Fruit fly (Drosophila melanogaster) Kc167 (cell line): ENCODE measurements around the gene moi.

Experiments used
- Myc ChIP-seq: fragments of >200 bp; optimal IDR thresholded peaks from 2 replicates; lab custom pipeline; 2017; ENCODE audit warnings: missing external identifiers
- Sin3A ChIP-seq: fragments of >200 bp; optimal IDR thresholded peaks from 2 replicates; lab custom pipeline; 2018; ENCODE audit warnings: missing external identifiers
- h ChIP-seq: fragments of >200 bp; optimal IDR thresholded peaks from 3 replicates; lab custom pipeline; 2018; ENCODE audit warnings: missing external identifiers
- insv ChIP-seq: fragments of >200 bp; optimal IDR thresholded peaks from 3 replicates; lab custom pipeline; 2018; ENCODE audit warnings: missing external identifiers
- psq ChIP-seq: fragments of >200 bp; optimal IDR thresholded peaks from 2 replicates; lab custom pipeline; 2017; ENCODE audit warnings: missing external identifiers
- ttk ChIP-seq: sonication (Bioruptor generic); optimal IDR thresholded peaks from 2 replicates; lab custom pipeline; 2017; ENCODE audit warnings: missing external identifiers

The moi gene

dm6 chr3R:18232187-18232586 is 23.1 kb upstream of the moi start:
- TF ChIP-seq ttk (lab: Kevin White, UChicago) = no peak
- TF ChIP-seq Sin3A = no peak
- no peak for TF ChIP-seq insv (lab: Kevin White, UChicago)
- no peak for TF ChIP-seq psq
- no peak for TF ChIP-seq h (lab: Kevin White, UChicago)
- no peak for TF ChIP-seq Myc

- TF ChIP-seq Sin3A (no peak), h (lab: Kevin White, UChicago) (no peak), psq (no peak), insv (lab: Kevin White, UChicago) (no peak), ttk (lab: Kevin White, UChicago) (no peak), Myc (no peak)
These were observed 20.6 kb upstream of the moi start for dm6 chr3R:18234699-18235257.

- TF ChIP-seq psq = no peak
These were observed 19.5 kb upstream of the moi start, which contains the start of gene repo for dm6 chr3R:18235879-18236278. Gene repo, plus strand, starts transcription at chr3R:18236192.

- TF ChIP-seq Myc = no peak
- no peak for TF ChIP-seq Sin3A
- no peak for TF ChIP-seq insv (lab: Kevin White, UChicago)
- no peak for TF ChIP-seq h (lab: Kevin White, UChicago)
- no peak for TF ChIP-seq ttk (lab: Kevin White, UChicago)
These were observed 13.0 kb upstream of the moi start, which contains the start of the genes CG7156 and 14-3-3epsilon for dm6 chr3R:18242089-18242955. Gene CG7156, minus strand, starts transcription at chr3R:18242159. Gene 14-3-3epsilon, plus strand, starts transcription at chr3R:18242531.

dm6 chr3R:18243000-18243399 is 12.3 kb upstream of the moi start:
- TF ChIP-seq psq = no peak
- no peak for TF ChIP-seq Myc
- TF ChIP-seq h (lab: Kevin White, UChicago) = no peak
- no peak for TF ChIP-seq ttk (lab: Kevin White, UChicago)
- TF ChIP-seq insv (lab: Kevin White, UChicago) = no peak
- TF ChIP-seq Sin3A = no peak

- TF ChIP-seq ttk (lab: Kevin White, UChicago) (no peak), Sin3A (no peak), Myc (no peak), h (lab: Kevin White, UChicago) (no peak), psq (no peak), insv (lab: Kevin White, UChicago) (no peak)
These were observed 11.6 kb upstream of the moi start for dm6 chr3R:18243718-18244170.

dm6 chr3R:18244171-18245043 is 10.9 kb upstream of the moi start:
- no peak for TF ChIP-seq psq
- no peak for TF ChIP-seq Sin3A
- no peak for TF ChIP-seq insv (lab: Kevin White, UChicago)
- no peak for TF ChIP-seq ttk (lab: Kevin White, UChicago)
- TF ChIP-seq Myc = no peak
- TF ChIP-seq h (lab: Kevin White, UChicago) = no peak

- TF ChIP-seq Myc = no peak
- TF ChIP-seq h (lab: Kevin White, UChicago) = no peak
- TF ChIP-seq insv (lab: Kevin White, UChicago) = no peak
- TF ChIP-seq ttk (lab: Kevin White, UChicago) = no peak
- no peak for TF ChIP-seq psq
- no peak for TF ChIP-seq Sin3A
These were observed 10.2 kb upstream of the moi start for dm6 chr3R:18245044-18245596.

dm6 chr3R:18246041-18246440 is 9.3 kb upstream of the moi start:
- TF ChIP-seq insv (lab: Kevin White, UChicago) (no peak), Sin3A (no peak), ttk (lab: Kevin White, UChicago) (no peak), Myc (no peak), psq (no peak), h (lab: Kevin White, UChicago) (no peak)

dm6 chr3R:18249268-18249667 is 6.1 kb upstream of the moi start:
- TF ChIP-seq Myc = no peak
- no peak for TF ChIP-seq Sin3A
- no peak for TF ChIP-seq ttk (lab: Kevin White, UChicago)
- TF ChIP-seq insv (lab: Kevin White, UChicago) = no peak
- TF ChIP-seq h (lab: Kevin White, UChicago) = no peak
- TF ChIP-seq psq = no peak

dm6 chr3R:18250815-18251214 is 4.5 kb upstream of the moi start, which contains the start of gene CG18598:
Gene CG18598, plus strand, starts transcription at chr3R:18251115.
- TF ChIP-seq Myc (no peak), ttk (lab: Kevin White, UChicago) (no peak), psq (no peak), insv (lab: Kevin White, UChicago) (no peak), Sin3A (no peak), h (lab: Kevin White, UChicago) (no peak)

- peak; percentile 92 for TF ChIP-seq ttk (lab: Kevin White, UChicago)
- no peak for TF ChIP-seq psq
These were observed 3.5 kb upstream of the moi start for dm6 chr3R:18251876-18252275.
